Worm (Caenorhabditis elegans): ENCODE measurements around the gene gst-28.

gst-28 gene

DNA sequence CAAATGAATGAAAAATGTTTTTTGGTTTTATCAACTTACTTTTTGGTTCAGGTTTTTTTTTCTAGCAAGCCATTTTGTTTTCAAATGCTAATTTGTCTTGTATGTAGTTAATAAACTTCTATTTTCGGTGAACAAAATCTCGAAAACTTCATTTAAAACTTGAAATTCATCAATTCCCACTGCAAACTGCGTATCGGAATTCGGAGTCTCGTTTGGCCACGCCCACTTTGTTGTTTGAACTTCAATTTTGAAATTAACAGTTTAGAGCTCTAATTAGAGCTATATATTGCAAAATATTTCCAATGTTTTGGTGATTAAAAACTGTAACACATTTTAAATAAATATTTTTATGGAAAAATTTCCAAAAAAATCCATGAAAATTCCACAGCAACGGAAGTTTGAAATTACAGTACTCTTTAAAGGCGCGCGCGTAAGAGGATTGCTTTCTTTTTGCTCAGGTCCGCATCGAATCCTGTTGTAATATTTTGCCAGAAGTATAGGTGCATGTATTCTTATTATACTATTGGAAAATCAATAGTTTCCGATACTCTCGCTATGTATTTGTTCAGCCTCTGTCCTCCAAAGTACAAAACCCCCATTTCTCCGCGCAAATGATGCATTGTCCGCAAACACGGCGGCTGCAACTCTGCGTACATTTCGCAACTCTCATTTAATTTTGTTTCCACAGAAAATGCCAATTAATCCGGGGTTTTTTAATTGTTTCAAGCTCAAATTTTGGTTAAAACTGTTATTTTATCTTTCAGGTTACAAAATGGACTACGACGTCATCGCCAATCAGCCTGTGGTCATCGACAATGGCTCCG lies 47.6 kb downstream of the gst-28 start, which contains the start of gene arp-1 (continued):
- TF ChIP-seq mdl-1 (tag; optimal IDR thresholded peaks at IDR 0.05), result no peak
- TF ChIP-seq C34F6.9 (tag; optimal IDR thresholded peaks at IDR 0.05), result peak; percentile 64
- TF ChIP-seq nhr-10 (tag; optimal IDR thresholded peaks at IDR 0.05), result no peak
- TF ChIP-seq lin-13 (GFP tag; optimal IDR thresholded peaks at IDR 0.05), result peak; percentile 0
- TF ChIP-seq fos-1 (tag; optimal IDR thresholded peaks at IDR 0.05), result peak; percentile 58
- no peak for TF ChIP-seq crh-2 (tag; optimal IDR thresholded peaks at IDR 0.05)
- no peak for TF ChIP-seq ZK546.5 (tag; optimal IDR thresholded peaks at IDR 0.05)
- no peak for TF ChIP-seq nhr-12 (tag; optimal IDR thresholded peaks at IDR 0.05)
- no peak for TF ChIP-seq aly-2 (tag; optimal IDR thresholded peaks at IDR 0.05)

All from whole organism, L2 larva.